Worm (Caenorhabditis elegans) whole organism, mixed stage, embryonic: Measurements from ENCODE around the gene clec-66.

Experiments used
- M03D4.4 ChIP-seq: sonication (generic microtip); optimal IDR thresholded peaks from 2 replicates; lab custom pipeline; 2017; ENCODE audit warnings: mild to moderate bottlenecking, missing genetic modification characterization, missing compliant biosample characterization
- bed-3 ChIP-seq: fragments of 200-800 bp; sonication (Bioruptor generic); optimal IDR thresholded peaks from 3 replicates; lab custom pipeline; 2018; ENCODE audit warnings: mild to moderate bottlenecking, missing genetic modification characterization, moderate library complexity, missing compliant biosample characterization
- blmp-1 ChIP-seq: fragments of 150-350 bp; optimal IDR thresholded peaks from 2 replicates; lab custom pipeline; 2014; ENCODE audit warnings: missing biosample characterization, missing genetic modification characterization
- ceh-39 ChIP-seq: fragments of 150-350 bp; optimal IDR thresholded peaks from 2 replicates; lab custom pipeline; 2014; ENCODE audit warnings: missing biosample characterization, missing genetic modification characterization
- ceh-43 ChIP-seq: fragments of 200-800 bp; sonication (Bioruptor generic); optimal IDR thresholded peaks from 2 replicates; lab custom pipeline; 2018; ENCODE audit warnings: mild to moderate bottlenecking, missing genetic modification characterization, moderate library complexity, missing compliant biosample characterization
- ceh-83 ChIP-seq: fragments of 200-800 bp; sonication (Bioruptor generic); optimal IDR thresholded peaks from 2 replicates; lab custom pipeline; 2018; ENCODE audit warnings: mild to moderate bottlenecking, missing genetic modification characterization, missing compliant biosample characterization
- ces-1 ChIP-seq: fragments of 150-350 bp; optimal IDR thresholded peaks from 2 replicates; lab custom pipeline; 2014; ENCODE audit warnings: missing biosample characterization, missing genetic modification reagents, missing genetic modification characterization
- cnd-1 ChIP-seq: fragments of 200-800 bp; sonication (Bioruptor generic); optimal IDR thresholded peaks from 2 replicates; lab custom pipeline; 2018; ENCODE audit warnings: mild to moderate bottlenecking, missing genetic modification characterization, missing compliant biosample characterization
- drap-1 ChIP-seq: fragments of 200-800 bp; sonication (Bioruptor generic); optimal IDR thresholded peaks from 3 replicates; lab custom pipeline; 2018; ENCODE audit warnings: mild to moderate bottlenecking, missing genetic modification characterization, missing compliant biosample characterization
- elt-1 ChIP-seq: sonication (generic microtip); optimal IDR thresholded peaks from 2 replicates; lab custom pipeline; 2017; ENCODE audit warnings: missing genetic modification characterization, mild to moderate bottlenecking, missing compliant biosample characterization, antibody characterized with exemption, moderate library complexity, borderline replicate concordance; ENCODE audit not compliant: insufficient read depth
- elt-3 ChIP-seq: fragments of 150-350 bp; optimal IDR thresholded peaks from 2 replicates; lab custom pipeline; 2014; ENCODE audit warnings: missing biosample characterization, missing genetic modification characterization
- flh-1 ChIP-seq: fragments of 200-800 bp; sonication (Bioruptor generic); optimal IDR thresholded peaks from 2 replicates; lab custom pipeline; 2018; ENCODE audit warnings: mild to moderate bottlenecking, missing genetic modification characterization, moderate library complexity, missing compliant biosample characterization
- ham-2 ChIP-seq: fragments of 200-800 bp; sonication (Bioruptor generic); optimal IDR thresholded peaks from 2 replicates; lab custom pipeline; 2018; ENCODE audit warnings: mild to moderate bottlenecking, missing genetic modification characterization, missing compliant biosample characterization
- hlh-1 ChIP-seq: fragments of 150-350 bp; optimal IDR thresholded peaks from 2 replicates; lab custom pipeline; 2014; ENCODE audit warnings: missing biosample characterization, missing genetic modification reagents, missing genetic modification characterization
- lin-32 ChIP-seq: fragments of 200-800 bp; sonication (Bioruptor generic); optimal IDR thresholded peaks from 2 replicates; lab custom pipeline; 2018; ENCODE audit warnings: mild to moderate bottlenecking, missing genetic modification characterization, missing compliant biosample characterization
- lsy-2 ChIP-seq: fragments of 150-350 bp; optimal IDR thresholded peaks from 2 replicates; lab custom pipeline; 2014; ENCODE audit warnings: missing biosample characterization, missing genetic modification characterization
- mab-5 ChIP-seq: fragments of 150-350 bp; optimal IDR thresholded peaks from 2 replicates; lab custom pipeline; 2014; ENCODE audit warnings: missing biosample characterization, missing genetic modification characterization
- mep-1 ChIP-seq: fragments of 150-350 bp; optimal IDR thresholded peaks from 2 replicates; lab custom pipeline; 2017; ENCODE audit warnings: missing biosample characterization, missing genetic modification reagents, missing genetic modification characterization, inconsistent platforms
- mls-2 ChIP-seq: sonication (generic microtip); optimal IDR thresholded peaks from 2 replicates; lab custom pipeline; 2016; ENCODE audit warnings: mild to moderate bottlenecking, missing genetic modification characterization, moderate library complexity, missing compliant biosample characterization
- nhr-2 ChIP-seq: fragments of 150-350 bp; optimal IDR thresholded peaks from 2 replicates; lab custom pipeline; 2014; ENCODE audit warnings: missing biosample characterization, missing genetic modification characterization
- nhr-237 ChIP-seq: fragments of 150-350 bp; optimal IDR thresholded peaks from 2 replicates; lab custom pipeline; 2014; ENCODE audit warnings: missing biosample characterization, missing genetic modification characterization
- nhr-28 ChIP-seq: fragments of 150-350 bp; optimal IDR thresholded peaks from 2 replicates; lab custom pipeline; 2014; ENCODE audit warnings: missing biosample characterization, missing genetic modification characterization
- nhr-76 ChIP-seq: sonication (generic microtip); optimal IDR thresholded peaks from 2 replicates; lab custom pipeline; 2017; ENCODE audit warnings: missing biosample characterization, missing genetic modification characterization
- pha-4 ChIP-seq: fragments of 150-350 bp; optimal IDR thresholded peaks from 2 replicates; lab custom pipeline; 2018; ENCODE audit warnings: missing biosample characterization, missing genetic modification reagents, missing genetic modification characterization
- sem-2 ChIP-seq: fragments of 200-800 bp; sonication (Bioruptor generic); optimal IDR thresholded peaks from 2 replicates; lab custom pipeline; 2018; ENCODE audit warnings: mild to moderate bottlenecking, missing genetic modification characterization, missing compliant biosample characterization
- snpc-4 ChIP-seq: fragments of 150-350 bp; optimal IDR thresholded peaks from 2 replicates; lab custom pipeline; 2014; ENCODE audit warnings: missing biosample characterization, missing genetic modification characterization
- sptf-1 ChIP-seq: sonication (generic microtip); optimal IDR thresholded peaks from 2 replicates; lab custom pipeline; 2017; ENCODE audit warnings: mild to moderate bottlenecking, missing genetic modification characterization, moderate library complexity, missing compliant biosample characterization
- tbx-8 ChIP-seq: fragments of 200-800 bp; sonication (Bioruptor generic); optimal IDR thresholded peaks from 2 replicates; lab custom pipeline; 2018; ENCODE audit warnings: mild to moderate bottlenecking, missing genetic modification characterization, moderate library complexity, missing compliant biosample characterization
- unc-39 ChIP-seq: fragments of 150-350 bp; optimal IDR thresholded peaks from 2 replicates; lab custom pipeline; 2014; ENCODE audit warnings: missing biosample characterization, missing genetic modification characterization
- unc-62 ChIP-seq: fragments of 150-350 bp; optimal IDR thresholded peaks from 2 replicates; lab custom pipeline; 2014; ENCODE audit warnings: missing biosample characterization, missing genetic modification reagents, missing genetic modification characterization
- zip-8 ChIP-seq: fragments of 150-350 bp; optimal IDR thresholded peaks from 2 replicates; lab custom pipeline; 2014; ENCODE audit warnings: missing biosample characterization, missing genetic modification characterization
- ztf-11 ChIP-seq: fragments of 150-350 bp; optimal IDR thresholded peaks from 2 replicates; lab custom pipeline; 2014; ENCODE audit warnings: missing biosample characterization, missing genetic modification characterization

Gene clec-66

DNA sequence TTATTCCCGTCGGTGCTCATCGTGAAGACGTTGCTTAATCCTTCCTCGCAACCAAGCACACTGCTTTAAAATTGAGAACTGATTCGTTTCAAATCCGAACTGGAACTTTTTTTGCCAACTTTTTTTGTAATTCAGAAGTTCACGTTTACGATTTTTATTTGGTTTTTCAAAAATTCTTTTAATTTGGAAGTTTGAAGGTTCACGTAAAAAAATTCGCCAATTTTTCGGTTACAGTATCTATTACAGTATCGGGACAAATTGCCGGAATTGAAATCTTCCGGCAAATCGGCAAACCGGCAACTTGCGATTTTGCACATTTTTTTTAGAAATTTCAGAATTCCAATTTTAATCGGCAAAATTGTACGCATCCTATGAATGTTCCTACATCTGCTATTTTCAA lies 24.0 kb downstream of the clec-66 start, which contains the start of gene F58G1.3:
F58G1.3 (minus strand) TSS at position 101 of the 400 bp plus-strand sequence.
- no peak for TF ChIP-seq nhr-28
- TF ChIP-seq ces-1 (GFP tag; lab: Kevin White, UChicago), result no peak

DNA sequence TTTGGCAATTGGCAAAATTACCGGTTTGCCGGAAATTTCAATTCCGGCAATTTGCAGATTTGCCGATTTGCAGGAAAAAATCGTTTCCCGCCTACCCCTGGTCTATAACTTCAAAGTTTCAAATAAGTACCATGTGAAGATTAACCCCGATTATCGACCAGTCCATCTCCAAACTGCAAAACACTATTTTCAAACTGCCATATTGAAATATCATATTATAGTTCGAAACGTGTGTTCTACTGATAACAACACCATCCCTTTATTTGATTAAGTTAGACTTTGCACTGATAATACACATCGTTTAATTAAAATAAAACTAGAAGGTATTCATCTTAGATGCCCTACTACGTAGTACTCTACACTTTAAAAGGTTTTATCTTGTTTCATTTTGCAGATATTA lies 25.9 kb downstream of the clec-66 start:
- TF ChIP-seq flh-1 (no peak), ztf-11 (tag; lab: Kevin White, UChicago) (no peak), nhr-76 (tag; lab: Kevin White, UChicago) (no peak), M03D4.4 (no peak), ceh-43 (GFP tag; lab: Kevin White, UChicago) (no peak), ceh-83 (GFP tag; lab: Kevin White, UChicago) (no peak), cnd-1 (tag; lab: Kevin White, UChicago) (no peak), blmp-1 (tag; lab: Kevin White, UChicago) (no peak), mep-1 (no peak), elt-1 (tag; lab: Kevin White, UChicago) (no peak), mab-5 (tag; lab: Kevin White, UChicago) (no peak), elt-3 (tag; lab: Kevin White, UChicago) (no peak), sptf-1 (tag; lab: Kevin White, UChicago) (no peak), lin-32 (GFP tag; lab: Kevin White, UChicago) (no peak), nhr-2 (tag; lab: Kevin White, UChicago) (no peak), zip-8 (tag; lab: Kevin White, UChicago) (no peak), drap-1 (no peak), hlh-1 (no peak), ham-2 (GFP tag; lab: Kevin White, UChicago) (no peak), ceh-39 (tag; lab: Kevin White, UChicago) (no peak)
- TF ChIP-seq, all 35 proteins: peak for 0

DNA sequence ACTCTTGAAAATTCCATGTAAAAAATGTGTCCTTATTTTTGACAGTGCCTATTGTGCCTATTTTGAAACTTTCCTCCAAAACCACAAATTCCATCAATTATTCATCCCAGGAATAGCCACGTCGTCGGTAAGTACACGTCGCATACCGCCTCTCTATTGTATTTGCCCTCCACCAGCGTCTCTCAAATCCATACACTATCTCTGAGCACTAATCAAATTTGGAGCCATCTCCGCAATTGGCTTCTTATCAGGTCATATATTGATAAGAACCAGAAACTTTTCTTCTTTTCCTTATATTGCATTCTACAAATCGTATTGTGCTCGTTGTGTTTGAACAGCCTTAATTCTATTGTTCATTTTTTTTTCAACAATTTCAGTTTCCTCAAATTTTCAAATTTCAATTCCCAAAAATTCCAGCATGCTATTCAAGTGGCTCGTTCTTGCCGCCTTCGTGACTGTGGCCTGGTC lies 27.3 kb downstream of the clec-66 start, which contains the start of gene dct-18:
dct-18 (plus strand) TSS at position 418 of the 468 bp plus-strand sequence.
- TF ChIP-seq nhr-2 (tag; lab: Kevin White, UChicago), result no peak
- TF ChIP-seq blmp-1 (tag; lab: Kevin White, UChicago), result no peak
- no peak for TF ChIP-seq snpc-4
- TF ChIP-seq ceh-39 (tag; lab: Kevin White, UChicago), result no peak
- no peak for TF ChIP-seq ceh-83 (GFP tag; lab: Kevin White, UChicago)
- no peak for TF ChIP-seq elt-1 (tag; lab: Kevin White, UChicago)
- no peak for TF ChIP-seq sptf-1 (tag; lab: Kevin White, UChicago)
- no peak for TF ChIP-seq mep-1
- TF ChIP-seq tbx-8 (GFP tag; lab: Kevin White, UChicago), result no peak
- TF ChIP-seq sem-2 (GFP tag; lab: Kevin White, UChicago), result no peak
- TF ChIP-seq M03D4.4, result no peak
- TF ChIP-seq ham-2 (GFP tag; lab: Kevin White, UChicago), result no peak
- TF ChIP-seq mab-5 (tag; lab: Kevin White, UChicago), result no peak
- TF ChIP-seq unc-39 (tag; lab: Kevin White, UChicago), result no peak
- no peak for TF ChIP-seq pha-4 (tag; lab: Kevin White, UChicago)
- no peak for TF ChIP-seq unc-62 (GFP tag; lab: Kevin White, UChicago)

DNA sequence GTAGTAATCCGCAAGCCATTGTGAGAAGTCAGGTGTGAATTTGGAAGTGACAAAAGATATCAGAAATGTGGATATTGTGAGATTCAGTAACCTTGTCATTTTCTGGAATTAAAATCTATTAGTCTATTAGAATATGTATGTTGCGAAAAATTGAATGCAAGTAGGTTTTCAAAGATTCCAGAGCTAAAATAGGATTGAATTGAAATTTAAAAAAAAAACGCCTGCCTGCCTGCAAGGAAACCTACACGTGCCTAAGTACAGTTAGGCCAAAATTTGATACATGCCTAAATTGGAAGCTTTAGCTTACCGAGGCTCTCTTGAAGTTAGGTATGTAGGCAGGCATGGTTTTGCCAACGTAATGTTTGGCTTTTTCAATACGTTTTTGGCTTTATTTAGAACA lies 31.1 kb downstream of the clec-66 start, which contains the start of gene lips-9:
lips-9 (minus strand) TSS at position 101 of the 400 bp plus-strand sequence.
- TF ChIP-seq mls-2 (tag; lab: Kevin White, UChicago) (no peak), ceh-39 (tag; lab: Kevin White, UChicago) (no peak)

DNA sequence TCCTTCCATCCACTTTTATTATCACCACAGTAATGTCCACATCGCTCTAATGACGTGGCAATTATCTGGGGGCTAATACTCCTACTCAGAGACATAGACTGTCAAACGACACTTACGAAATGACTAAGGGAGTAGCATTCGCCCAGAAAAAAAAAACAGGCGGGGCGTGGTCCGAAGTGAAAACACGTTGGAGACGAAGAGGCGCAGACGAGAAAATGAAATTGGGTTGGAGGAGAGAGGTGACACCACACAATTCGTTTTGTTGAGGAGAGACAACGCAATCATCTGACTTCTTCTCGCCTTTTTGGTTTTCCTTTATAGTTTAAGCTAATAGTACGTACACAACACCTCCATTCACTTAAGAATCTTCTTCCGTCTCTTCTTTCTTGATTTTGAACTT lies 35.0 kb downstream of the clec-66 start:
- TF ChIP-seq ces-1 (GFP tag; lab: Kevin White, UChicago) (peak; percentile 61), elt-1 (tag; lab: Kevin White, UChicago) (no peak)

DNA sequence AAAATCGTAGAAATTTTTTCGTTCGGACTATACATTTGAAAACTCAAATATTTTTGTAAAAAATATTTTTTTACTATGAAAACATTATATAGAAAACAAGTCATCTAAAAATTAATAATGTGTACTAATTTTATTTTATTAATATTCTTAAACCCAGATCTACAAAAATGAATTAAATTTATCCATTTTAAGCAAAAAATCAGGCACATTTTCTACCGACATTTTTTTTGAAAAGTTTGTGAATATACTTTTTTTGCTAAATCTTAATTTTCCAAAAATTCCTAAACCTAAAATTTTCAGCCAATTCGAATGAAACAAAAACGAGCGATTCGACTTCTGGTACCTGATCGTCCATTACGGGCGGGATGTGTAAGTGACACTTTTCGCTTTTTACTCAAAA lies 35.6 kb downstream of the clec-66 start, which contains the start of gene arrd-10:
arrd-10 (plus strand) TSS at position 301 of the 400 bp plus-strand sequence.
- TF ChIP-seq flh-1, result no peak
- no peak for TF ChIP-seq zip-8 (tag; lab: Kevin White, UChicago)
- TF ChIP-seq mls-2 (tag; lab: Kevin White, UChicago), result no peak
- TF ChIP-seq ceh-43 (GFP tag; lab: Kevin White, UChicago), result no peak
- TF ChIP-seq ces-1 (GFP tag; lab: Kevin White, UChicago), result no peak
- TF ChIP-seq ceh-39 (tag; lab: Kevin White, UChicago), result no peak
- no peak for TF ChIP-seq sem-2 (GFP tag; lab: Kevin White, UChicago)
- TF ChIP-seq unc-62 (GFP tag; lab: Kevin White, UChicago), result no peak
- no peak for TF ChIP-seq lsy-2 (tag; lab: Kevin White, UChicago)
- TF ChIP-seq M03D4.4, result no peak
- TF ChIP-seq nhr-237, result no peak
- TF ChIP-seq ztf-11 (tag; lab: Kevin White, UChicago), result no peak
- no peak for TF ChIP-seq bed-3 (GFP tag; lab: Kevin White, UChicago)
- TF ChIP-seq mep-1, result no peak
- no peak for TF ChIP-seq unc-39 (tag; lab: Kevin White, UChicago)
- TF ChIP-seq sptf-1 (tag; lab: Kevin White, UChicago), result no peak
- no peak for TF ChIP-seq blmp-1 (tag; lab: Kevin White, UChicago)
- no peak for TF ChIP-seq ceh-83 (GFP tag; lab: Kevin White, UChicago)
